Fruit fly (Drosophila melanogaster): ENCODE results near the gene CG34279.

CG34279 gene

dm6 chr3R:17402434-17402833, 654 bp downstream of the CG34279 start, which contains the start of gene Sur-8 (continued):
- TF ChIP-seq rib (GFP tag; IDR thresholded peaks at IDR 0.05) (peak; percentile 40; the same call in 1 of the 2 replicates), CG4328 (GFP tag; optimal IDR thresholded peaks at IDR 0.05) (peak; percentile 21), odd (GFP tag; optimal IDR thresholded peaks at IDR 0.05) (peak; percentile 12), Lpt (GFP tag; optimal IDR thresholded peaks at IDR 0.05) (no peak), eyg (GFP tag; optimal IDR thresholded peaks at IDR 0.05) (no peak), CG12071 (GFP tag; optimal IDR thresholded peaks at IDR 0.05) (peak; percentile 48), CG4854 (GFP tag; optimal IDR thresholded peaks at IDR 0.05) (peak; percentile 36), unc-4 (GFP tag; IDR thresholded peaks at IDR 0.05; ENCODE audit: partially characterized antibody) (0 out of 2 replicates have a peak, but pooled peaks have one; percentile 20), knrl (GFP tag; IDR thresholded peaks at IDR 0.05; ENCODE audit: partially characterized antibody) (peak; percentile 42; the same call in 2 of the 3 replicates), Mes4 (GFP tag; optimal IDR thresholded peaks at IDR 0.05) (peak; percentile 36), nerfin-1 (tag; optimal IDR thresholded peaks at IDR 0.05) (no peak), dimm (GFP tag; IDR thresholded peaks at IDR 0.05) (no peak), Vsx1 (GFP tag; optimal IDR thresholded peaks at IDR 0.05) (peak; percentile 3), shn (GFP tag; optimal IDR thresholded peaks at IDR 0.05) (peak; percentile 63), dmrt11E (tag; optimal IDR thresholded peaks at IDR 0.05) (no peak), CG17912 (GFP tag; optimal IDR thresholded peaks at IDR 0.05) (peak; percentile 61), CG30403 (GFP tag; optimal IDR thresholded peaks at IDR 0.05) (peak; percentile 65), gsb-n (tag; optimal IDR thresholded peaks at IDR 0.05) (no peak), CG3847 (GFP tag; IDR thresholded peaks at IDR 0.05) (peak; percentile 61), NC2β (GFP tag; optimal IDR thresholded peaks at IDR 0.05) (peak; percentile 52), CG9609 (GFP tag; optimal IDR thresholded peaks at IDR 0.05) (peak; percentile 51), Deaf1 (tag; optimal IDR thresholded peaks at IDR 0.05) (no peak), chinmo (GFP tag; IDR thresholded peaks at IDR 0.05; ENCODE audit: partially characterized antibody) (0 out of 4 replicates have a peak, but pooled peaks have one; percentile 26), CTCF (GFP tag; optimal IDR thresholded peaks at IDR 0.05) (peak; percentile 98), HHEX (GFP tag; optimal IDR thresholded peaks at IDR 0.05) (peak; percentile 71), peb (GFP tag; IDR thresholded peaks at IDR 0.05) (no peak), ttk (GFP tag; IDR thresholded peaks at IDR 0.05) (peak; percentile 64), oc (tag; optimal IDR thresholded peaks at IDR 0.05) (no peak), CG31224 (GFP tag; IDR thresholded peaks at IDR 0.05) (peak; percentile 47; the same call in 1 of the 2 replicates), gsb (GFP tag; IDR thresholded peaks at IDR 0.05) (peak; percentile 60), HLH3B (GFP tag; IDR thresholded peaks at IDR 0.05) (peak; percentile 67), p53 (GFP tag; optimal IDR thresholded peaks at IDR 0.05) (peak; percentile 9), CG18476 (GFP tag; optimal IDR thresholded peaks at IDR 0.05) (no peak), cato (GFP tag; optimal IDR thresholded peaks at IDR 0.05; ENCODE audit: borderline replicate concordance) (no peak), CG11695 (GFP tag; IDR thresholded peaks at IDR 0.05) (no peak), CHES-1-like (GFP tag; optimal IDR thresholded peaks at IDR 0.05) (peak; percentile 52), Sry-δ (GFP tag; optimal IDR thresholded peaks at IDR 0.05) (peak; percentile 23), CG11696 (GFP tag; IDR thresholded peaks at IDR 0.05) (peak; percentile 44; the same call in 1 of the 2 replicates), her (GFP tag; optimal IDR thresholded peaks at IDR 0.05) (peak; percentile 65), croc (GFP tag; conservative IDR thresholded peaks at IDR 0.05) (peak; percentile 26; the same call in 1 of the 3 replicates), Gug (GFP tag; IDR thresholded peaks at IDR 0.05) (peak; percentile 62; the same call in 2 of the 4 replicates), CkIIα-i1 (GFP tag; IDR thresholded peaks at IDR 0.05) (no peak), insv (GFP tag; optimal IDR thresholded peaks at IDR 0.05) (no peak), sug (tag; optimal IDR thresholded peaks at IDR 0.05) (peak; percentile 53), Bteb2 (GFP tag; optimal IDR thresholded peaks at IDR 0.05) (no peak), CG11247 (GFP tag; IDR thresholded peaks at IDR 0.05) (peak; percentile 89), lmd (GFP tag; IDR thresholded peaks at IDR 0.05) (peak; percentile 76), CG7963 (GFP tag; IDR thresholded peaks at IDR 0.05; ENCODE audit: partially characterized antibody) (no peak), slp2 (GFP tag; optimal IDR thresholded peaks at IDR 0.05) (peak; percentile 44), MTF-1 (GFP tag; optimal IDR thresholded peaks at IDR 0.05; ENCODE audit: borderline replicate concordance) (peak; percentile 78), Abd-B (GFP tag; optimal IDR thresholded peaks at IDR 0.05) (no peak)

Measured in whole organism, embryonic.